Fruit fly (Drosophila melanogaster) whole organism, prepupa: Measurements from ENCODE around the gene cact.

Source experiments
- CG10631 ChIP-seq: fragments of 200-800 bp; sonication (Bioruptor generic); optimal IDR thresholded peaks from 2 replicates; lab custom pipeline; 2016; ENCODE audit warnings: missing biosample characterization, missing genetic modification characterization
- CG10669 ChIP-seq: fragments of 200-800 bp; sonication (Bioruptor generic); optimal IDR thresholded peaks from 3 replicates; lab custom pipeline; 2018; ENCODE audit warnings: missing biosample characterization, mild to moderate bottlenecking, missing genetic modification characterization, moderate library complexity
- CG11294 ChIP-seq: fragments of 200-800 bp; sonication (Bioruptor generic); IDR thresholded peaks from 2 replicates; pipeline ENCODE4 v1.3.6; 2022; ENCODE audit warnings: missing biosample characterization, missing genetic modification characterization
- CG11762 ChIP-seq: fragments of 200-800 bp; sonication (Bioruptor generic); optimal IDR thresholded peaks from 3 replicates; lab custom pipeline; 2016; ENCODE audit warnings: missing biosample characterization, missing genetic modification characterization; ENCODE audit not compliant: insufficient read depth
- CG11902 ChIP-seq: fragments of 200-800 bp; sonication (Bioruptor generic); optimal IDR thresholded peaks from 3 replicates; lab custom pipeline; 2016; ENCODE audit warnings: missing biosample characterization, missing genetic modification characterization
- CG1621 ChIP-seq: fragments of 200-800 bp; sonication (Bioruptor generic); optimal IDR thresholded peaks from 3 replicates; lab custom pipeline; 2018; ENCODE audit warnings: missing biosample characterization, mild to moderate bottlenecking, missing genetic modification characterization
- CG16779 ChIP-seq: fragments of 200-800 bp; sonication (Bioruptor generic); optimal IDR thresholded peaks from 3 replicates; lab custom pipeline; 2017; ENCODE audit warnings: missing biosample characterization, mild to moderate bottlenecking, missing genetic modification characterization
- CG3032 ChIP-seq: fragments of 200-800 bp; optimal IDR thresholded peaks from 2 replicates; lab custom pipeline; 2019; ENCODE audit warnings: missing biosample characterization, mild to moderate bottlenecking, missing genetic modification characterization, moderate library complexity
- CG34406 ChIP-seq: fragments of 200-800 bp; sonication (Bioruptor generic); optimal IDR thresholded peaks from 3 replicates; lab custom pipeline; 2016; ENCODE audit warnings: missing biosample characterization, missing genetic modification characterization
- CG4318 ChIP-seq: fragments of 200-800 bp; sonication (Bioruptor generic); optimal IDR thresholded peaks from 3 replicates; lab custom pipeline; 2017; ENCODE audit warnings: missing biosample characterization, mild to moderate bottlenecking, missing genetic modification characterization
- CG6163 ChIP-seq: fragments of 200-800 bp; sonication (Bioruptor generic); IDR thresholded peaks from 3 replicates; pipeline ENCODE4 v1.3.6; 2022; ENCODE audit warnings: missing biosample characterization, missing genetic modification characterization
- CG6792 ChIP-seq: fragments of 200-800 bp; sonication (Bioruptor generic); optimal IDR thresholded peaks from 3 replicates; lab custom pipeline; 2016; ENCODE audit warnings: missing biosample characterization, missing genetic modification characterization
- CG6808 ChIP-seq: fragments of 200-800 bp; sonication (Bioruptor generic); optimal IDR thresholded peaks from 3 replicates; lab custom pipeline; 2017; ENCODE audit warnings: missing biosample characterization, missing genetic modification characterization, mild to moderate bottlenecking, moderate library complexity, missing genetic modification reagents
- CG6854 ChIP-seq: fragments of 200-800 bp; sonication (Bioruptor generic); optimal IDR thresholded peaks from 2 replicates; lab custom pipeline; 2017; ENCODE audit warnings: missing biosample characterization, mild to moderate bottlenecking, missing genetic modification characterization
- CG8119 ChIP-seq: fragments of 200-800 bp; sonication (Bioruptor generic); IDR thresholded peaks from 3 replicates; pipeline ENCODE4 v1.3.6; 2022; ENCODE audit warnings: missing biosample characterization, missing genetic modification characterization
- CG8319 ChIP-seq: fragments of 200-800 bp; sonication (Bioruptor generic); optimal IDR thresholded peaks from 3 replicates; lab custom pipeline; 2016; ENCODE audit warnings: missing biosample characterization, missing genetic modification characterization
- CG8632 ChIP-seq: fragments of 200-800 bp; sonication (Bioruptor generic); optimal IDR thresholded peaks from 3 replicates; lab custom pipeline; 2016; ENCODE audit warnings: missing biosample characterization, missing genetic modification characterization
- CG9139 ChIP-seq: fragments of 200-800 bp; sonication (Bioruptor generic); optimal IDR thresholded peaks from 3 replicates; lab custom pipeline; 2017; ENCODE audit warnings: missing biosample characterization, mild to moderate bottlenecking, missing genetic modification characterization
- Eip78C ChIP-seq: fragments of 200-800 bp; sonication (Bioruptor generic); peaks from one replicate; lab custom pipeline; 2016; ENCODE audit warnings: missing biosample characterization, missing genetic modification characterization
- Eip93F ChIP-seq: fragments of 200-800 bp; sonication (Bioruptor generic); optimal IDR thresholded peaks from 2 replicates; lab custom pipeline; 2016; ENCODE audit warnings: missing biosample characterization, mild to moderate bottlenecking, missing genetic modification characterization
- Ets21C ChIP-seq: fragments of 200-800 bp; sonication (Bioruptor generic); optimal IDR thresholded peaks from 3 replicates; lab custom pipeline; 2016; ENCODE audit warnings: missing biosample characterization, missing genetic modification characterization
- Ets96B ChIP-seq: fragments of 200-800 bp; optimal IDR thresholded peaks from 2 replicates; lab custom pipeline; 2019; ENCODE audit warnings: missing biosample characterization, mild to moderate bottlenecking, missing genetic modification characterization, moderate library complexity
- Gug ChIP-seq: fragments of 200-800 bp; sonication (Bioruptor generic); IDR thresholded peaks from 2 replicates; pipeline ENCODE4 v1.3.6; 2022; ENCODE audit warnings: missing biosample characterization, missing genetic modification characterization
- Hr4 ChIP-seq: fragments of 200-800 bp; sonication (Bioruptor generic); optimal IDR thresholded peaks from 3 replicates; lab custom pipeline; 2016; ENCODE audit warnings: missing biosample characterization, missing genetic modification characterization
- Lpt ChIP-seq: fragments of 200-800 bp; sonication (Bioruptor generic); optimal IDR thresholded peaks from 3 replicates; lab custom pipeline; 2016; ENCODE audit warnings: missing biosample characterization, missing genetic modification characterization
- Met ChIP-seq: fragments of 200-800 bp; sonication (Bioruptor generic); optimal IDR thresholded peaks from 3 replicates; lab custom pipeline; 2016; ENCODE audit warnings: missing biosample characterization, missing genetic modification characterization
- Smox ChIP-seq: fragments of 200-800 bp; sonication (Bioruptor generic); optimal IDR thresholded peaks from 3 replicates; lab custom pipeline; 2016; ENCODE audit warnings: missing biosample characterization, missing genetic modification characterization
- Sox14 ChIP-seq: fragments of 200-800 bp; sonication (Bioruptor generic); optimal IDR thresholded peaks from 3 replicates; lab custom pipeline; 2016; ENCODE audit warnings: missing biosample characterization, missing genetic modification characterization
- acj6 ChIP-seq: fragments of 200-800 bp; sonication (Bioruptor generic); optimal IDR thresholded peaks from 3 replicates; lab custom pipeline; 2016; ENCODE audit warnings: missing biosample characterization, missing genetic modification characterization
- dac ChIP-seq: fragments of 200-800 bp; sonication (Bioruptor generic); optimal IDR thresholded peaks from 2 replicates; lab custom pipeline; 2017; ENCODE audit warnings: missing biosample characterization, mild to moderate bottlenecking, missing genetic modification characterization
- dsx ChIP-seq: fragments of 200-800 bp; optimal IDR thresholded peaks from 3 replicates; lab custom pipeline; 2019; ENCODE audit warnings: missing biosample characterization, mild to moderate bottlenecking, missing genetic modification characterization, moderate library complexity; ENCODE audit not compliant: poor library complexity, severe bottlenecking
- eg ChIP-seq: fragments of 200-800 bp; sonication (Bioruptor generic); IDR thresholded peaks from 3 replicates; pipeline ENCODE4 v1.3.6; 2022; ENCODE audit warnings: missing biosample characterization, missing genetic modification characterization
- esn ChIP-seq: fragments of 200-800 bp; sonication (Bioruptor generic); optimal IDR thresholded peaks from 2 replicates; lab custom pipeline; 2016; ENCODE audit warnings: missing biosample characterization, mild to moderate bottlenecking, missing genetic modification characterization, moderate library complexity
- fkh ChIP-seq: fragments of 200-800 bp; sonication (Bioruptor generic); optimal IDR thresholded peaks from 3 replicates; lab custom pipeline; 2017; ENCODE audit warnings: missing biosample characterization, mild to moderate bottlenecking, missing genetic modification characterization, moderate library complexity
- net ChIP-seq: fragments of 200-800 bp; sonication (Bioruptor generic); optimal IDR thresholded peaks from 3 replicates; lab custom pipeline; 2016; ENCODE audit warnings: missing biosample characterization, missing genetic modification characterization
- pdm3 ChIP-seq: fragments of 200-800 bp; sonication (Bioruptor generic); optimal IDR thresholded peaks from 3 replicates; lab custom pipeline; 2016; ENCODE audit warnings: missing biosample characterization, missing genetic modification characterization
- spab ChIP-seq: fragments of 200-800 bp; sonication (Bioruptor generic); optimal IDR thresholded peaks from 2 replicates; lab custom pipeline; 2017; ENCODE audit warnings: missing biosample characterization, mild to moderate bottlenecking, missing genetic modification characterization, missing genetic modification reagents
- ss ChIP-seq, 2 experiments: fragments of 200-800 bp; sonication (Bioruptor generic); optimal IDR thresholded peaks; 2 replicates in 1 of 2; 3 replicates in 1 of 2; lab custom pipeline; 2017 to 2018; ENCODE audit warnings: mild to moderate bottlenecking in 2 of 2, missing biosample characterization in 2 of 2, missing genetic modification characterization in 2 of 2, moderate library complexity in 1 of 2
- svp ChIP-seq: fragments of 200-800 bp; sonication (Bioruptor generic); peaks from one replicate; lab custom pipeline; 2016; ENCODE audit warnings: missing biosample characterization, missing genetic modification characterization
- vri ChIP-seq: fragments of 200-800 bp; sonication (Bioruptor generic); optimal IDR thresholded peaks from 3 replicates; lab custom pipeline; 2016; ENCODE audit warnings: missing biosample characterization, mild to moderate bottlenecking, missing genetic modification characterization

The cact gene

DNA sequence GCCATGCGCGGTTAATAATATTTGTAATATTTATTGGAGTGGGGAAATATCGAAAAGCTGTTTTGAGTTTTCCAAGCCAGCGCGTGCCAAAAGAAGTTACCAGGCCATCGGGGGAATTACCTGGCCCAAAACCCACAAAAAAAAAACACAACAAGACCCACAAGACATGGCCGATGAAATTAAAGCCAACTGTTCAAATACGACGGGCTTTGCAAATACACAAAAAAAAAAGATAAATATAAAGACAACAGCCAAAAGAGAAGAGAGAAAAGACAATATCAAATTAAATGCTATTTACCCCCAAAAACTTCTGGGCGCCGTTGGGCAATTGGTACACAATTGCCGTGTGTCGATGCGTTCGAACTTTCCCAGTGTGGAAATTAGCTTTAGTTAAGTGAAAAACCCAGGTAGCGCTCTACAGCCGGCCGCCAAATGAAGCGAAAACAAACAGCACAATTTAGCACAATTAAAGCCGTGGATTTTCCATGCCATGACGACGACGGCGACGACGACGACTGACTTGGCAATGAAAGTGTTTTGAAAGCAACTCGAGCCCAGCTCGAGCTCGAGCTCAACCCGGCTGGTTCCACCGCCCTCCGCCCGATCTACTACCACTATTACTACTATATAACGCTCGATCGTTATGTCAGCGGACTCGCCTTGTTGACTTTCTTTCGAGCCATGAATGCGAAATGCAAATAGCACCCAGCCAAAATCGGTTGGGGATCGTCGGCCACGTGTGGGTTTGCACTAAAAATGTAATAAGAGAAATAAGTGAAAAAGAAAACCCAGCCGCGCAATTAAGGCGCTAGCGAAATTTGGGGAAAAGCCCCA, 8.0 kb downstream of the cact start:
- 0 out of 3 replicates have a peak, but pooled peaks have one; percentile 15 for TF ChIP-seq eg (GFP tag; lab: Robert Waterston, UW)
- TF ChIP-seq fkh (GFP tag; lab: Kevin White, UChicago) = peak; percentile 48
- peak; percentile 54 for TF ChIP-seq Eip78C (GFP tag; lab: Kevin White, UChicago)
- TF ChIP-seq CG6792 = no peak
- TF ChIP-seq, all 60 proteins: peak for 3

DNA sequence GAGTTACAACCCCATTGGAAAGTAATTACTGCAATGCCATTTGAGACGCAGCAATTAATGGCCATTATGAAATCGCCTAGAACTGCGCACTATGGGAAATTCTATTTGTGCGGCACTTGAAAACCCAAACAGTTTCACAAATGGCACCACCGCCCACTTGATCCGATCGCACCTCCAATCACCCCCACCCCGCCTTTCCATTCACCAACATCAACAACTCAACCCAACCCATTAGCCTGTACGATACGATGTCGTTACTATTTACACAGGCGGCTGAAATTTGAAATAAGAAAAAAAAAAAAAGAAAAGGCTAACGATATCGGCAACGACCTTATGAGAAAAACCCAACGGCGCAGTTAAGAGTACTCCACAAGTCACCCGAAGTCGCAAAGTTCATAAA, 8.9 kb downstream of the cact start:
- peak; percentile 50 for TF ChIP-seq fkh (GFP tag; lab: Kevin White, UChicago)
- TF ChIP-seq CG11294 (GFP tag; lab: Robert Waterston, UW) = no peak
- TF ChIP-seq, all 60 proteins: peak for 1

DNA sequence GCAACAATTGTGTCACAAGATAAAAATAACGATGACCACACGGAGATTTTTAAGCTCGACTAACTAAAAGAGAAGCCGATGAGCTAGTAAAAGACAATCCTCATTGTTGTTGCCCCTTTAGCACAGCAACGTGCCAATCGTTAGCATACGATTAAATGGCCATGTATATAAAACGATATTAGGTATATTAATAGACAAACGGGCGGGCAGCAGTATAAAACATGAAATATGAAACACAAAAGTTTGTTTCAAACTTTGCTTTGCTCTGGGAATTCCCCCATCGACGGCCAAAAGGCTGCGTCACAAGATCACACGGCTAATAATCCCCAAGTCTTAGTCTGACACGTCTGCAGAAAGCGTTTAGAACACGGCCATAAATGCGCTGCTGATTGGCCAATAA, 9.6 kb downstream of the cact start:
- TF ChIP-seq Smox (GFP tag; lab: Kevin White, UChicago) = no peak
- no peak for TF ChIP-seq Eip78C (GFP tag; lab: Kevin White, UChicago)
- TF ChIP-seq esn = no peak
- TF ChIP-seq Eip93F = no peak
- no peak for TF ChIP-seq Gug (GFP tag; lab: Robert Waterston, UW)
- no peak for TF ChIP-seq CG10669 (GFP tag; lab: Kevin White, UChicago)
- no peak for TF ChIP-seq acj6 (GFP tag; lab: Kevin White, UChicago)

DNA sequence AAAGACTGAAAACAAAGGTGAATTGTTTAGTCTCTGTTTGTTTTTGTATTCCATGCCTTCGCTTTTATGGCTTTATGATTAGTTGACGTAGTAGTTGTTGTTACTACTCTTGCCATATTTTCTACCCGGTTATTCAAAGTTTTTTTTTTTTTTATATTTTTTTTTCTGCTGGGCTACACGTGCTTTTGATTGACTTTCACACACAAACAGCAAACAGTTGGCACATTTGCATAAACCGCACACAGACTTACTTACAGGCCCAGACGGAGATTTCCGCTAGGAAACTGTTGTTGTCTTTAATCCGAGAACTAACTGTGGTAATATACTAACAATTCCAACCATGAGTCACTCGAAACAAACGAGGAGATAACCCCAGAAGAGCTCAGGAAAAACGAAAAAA, 10.2 kb downstream of the cact start:
- TF ChIP-seq Met (GFP tag; lab: Kevin White, UChicago) (no peak), fkh (GFP tag; lab: Kevin White, UChicago) (peak; percentile 14)

DNA sequence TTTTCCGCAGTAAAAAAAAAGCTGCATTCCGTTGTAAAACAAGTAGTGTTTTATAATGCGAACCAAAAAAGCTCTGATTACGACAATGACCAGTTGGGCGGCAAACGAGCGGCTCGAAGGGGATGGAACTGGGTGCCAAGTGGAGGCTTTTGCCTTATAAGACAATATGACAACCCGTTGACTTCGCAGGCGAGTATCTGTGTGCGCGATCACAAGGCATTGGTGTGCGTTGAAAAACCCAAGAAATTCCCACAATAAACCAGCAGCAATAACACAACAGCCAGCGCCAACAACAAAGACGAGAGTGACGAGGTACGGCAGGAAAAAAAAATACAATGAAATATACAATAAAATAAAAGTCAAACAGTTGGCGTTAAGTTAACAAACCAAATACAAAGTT, 11.0 kb downstream of the cact start:
- peak; percentile 65 for TF ChIP-seq CG6808 (GFP tag; lab: Kevin White, UChicago)
- TF ChIP-seq CG8319 (GFP tag; lab: Kevin White, UChicago) = no peak
- TF ChIP-seq Met (GFP tag; lab: Kevin White, UChicago) = no peak
- TF ChIP-seq vri (GFP tag; lab: Kevin White, UChicago) = peak; percentile 94
- TF ChIP-seq Ets96B (tag; lab: Kevin White, UChicago) = peak; percentile 31
- no peak for TF ChIP-seq CG8632 (GFP tag; lab: Kevin White, UChicago)
- TF ChIP-seq Ets21C (GFP tag; lab: Kevin White, UChicago) = no peak
- TF ChIP-seq ss (GFP tag; optimal IDR thresholded peaks at IDR 0.05; lab: Kevin White, UChicago) = peak in 1 of 2 experiments; percentile 78
- no peak for TF ChIP-seq CG6854 (GFP tag; lab: Kevin White, UChicago)
- peak; percentile 28; the same call in 2 of the 3 replicates for TF ChIP-seq CG8119 (GFP tag; lab: Robert Waterston, UW)
- TF ChIP-seq Gug (GFP tag; lab: Robert Waterston, UW) = no peak
- no peak for TF ChIP-seq CG10631 (GFP tag; lab: Kevin White, UChicago)
- TF ChIP-seq CG34406 = no peak
- no peak for TF ChIP-seq CG11294 (GFP tag; lab: Robert Waterston, UW)
- TF ChIP-seq CG6163 (GFP tag; lab: Robert Waterston, UW) = peak; percentile 62
- TF ChIP-seq svp (GFP tag; lab: Kevin White, UChicago) = no peak
- TF ChIP-seq net = no peak
- TF ChIP-seq CG11902 (GFP tag; lab: Kevin White, UChicago) = no peak
- no peak for TF ChIP-seq CG1621
- peak; percentile 77 for TF ChIP-seq Sox14 (GFP tag; lab: Kevin White, UChicago)
- TF ChIP-seq CG11762 (GFP tag; lab: Kevin White, UChicago) = no peak
- no peak for TF ChIP-seq spab (GFP tag; lab: Kevin White, UChicago)
- no peak for TF ChIP-seq CG9139 (GFP tag; lab: Kevin White, UChicago)
- no peak for TF ChIP-seq Lpt
- no peak for TF ChIP-seq Smox (GFP tag; lab: Kevin White, UChicago)
- no peak; the same call in 2 of the 3 replicates for TF ChIP-seq eg (GFP tag; lab: Robert Waterston, UW)
- TF ChIP-seq CG3032 = peak; percentile 10
- TF ChIP-seq Eip93F = peak; percentile 38
- TF ChIP-seq CG4318 (GFP tag; lab: Kevin White, UChicago) = no peak
- TF ChIP-seq dsx (GFP tag; lab: Kevin White, UChicago) = peak; percentile 53
- no peak for TF ChIP-seq pdm3 (GFP tag; lab: Kevin White, UChicago)
- peak; percentile 62 for TF ChIP-seq fkh (GFP tag; lab: Kevin White, UChicago)
- no peak for TF ChIP-seq Hr4 (GFP tag; lab: Kevin White, UChicago)
- no peak for TF ChIP-seq dac
- no peak for TF ChIP-seq CG16779 (tag; lab: Kevin White, UChicago)
- TF ChIP-seq Eip78C (GFP tag; lab: Kevin White, UChicago) = peak; percentile 60
